Fruit fly (Drosophila melanogaster): ENCODE results near the gene CG42780.

CG42780 gene

DNA sequence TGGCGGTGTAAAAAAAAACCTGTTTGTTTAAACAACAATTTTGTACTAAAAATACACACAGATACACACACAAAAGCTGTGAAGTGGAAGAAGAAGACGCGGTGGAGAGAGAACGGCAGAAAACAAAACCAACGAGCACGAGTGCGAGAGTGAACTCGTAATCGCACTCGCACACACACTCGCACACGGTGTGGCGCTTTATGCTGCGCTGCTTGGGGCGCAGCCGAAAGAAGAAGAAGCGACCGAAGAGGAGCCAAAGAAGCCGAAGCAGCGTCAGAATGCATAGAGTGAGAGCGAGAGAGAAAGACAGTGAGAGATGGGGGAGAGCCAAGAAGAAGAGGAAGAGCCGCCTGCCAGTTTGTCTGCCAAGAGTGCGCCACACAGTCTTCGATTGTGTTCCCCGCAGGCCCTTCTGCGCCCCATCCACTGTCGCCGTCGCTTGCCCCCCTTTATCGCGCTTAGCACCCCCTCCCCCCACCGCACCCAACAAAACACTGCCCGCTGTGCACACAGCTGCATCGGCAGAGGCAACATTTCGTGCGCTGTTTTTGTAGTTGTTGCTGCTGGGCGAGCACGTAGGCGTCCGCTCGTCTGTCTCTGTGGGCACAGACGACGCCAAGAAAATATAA lies 31.2 kb downstream of the CG42780 start (continued):
- TF ChIP-seq Ets97D (GFP tag; optimal IDR thresholded peaks at IDR 0.05) (no peak), CG13424 (tag; optimal IDR thresholded peaks at IDR 0.05) (no peak), Bgb (GFP tag; IDR thresholded peaks at IDR 0.05; ENCODE audit: partially characterized antibody) (peak; percentile 40; the same call in 1 of the 2 replicates), amos (GFP tag; IDR thresholded peaks at IDR 0.05; ENCODE audit: partially characterized antibody) (0 out of 2 replicates have a peak, but pooled peaks have one; percentile 16), run (tag; optimal IDR thresholded peaks at IDR 0.05) (no peak), CG7372 (GFP tag; IDR thresholded peaks at IDR 0.05) (no peak), Nf-YA (GFP tag; IDR thresholded peaks at IDR 0.05) (no peak), mam (GFP tag; optimal IDR thresholded peaks at IDR 0.05) (no peak), unpg (GFP tag; optimal IDR thresholded peaks at IDR 0.05) (no peak), Hey (tag; optimal IDR thresholded peaks at IDR 0.05) (no peak), sr (GFP tag; IDR thresholded peaks at IDR 0.05) (peak; percentile 96), ewg (GFP tag; optimal IDR thresholded peaks at IDR 0.05) (no peak), Xbp1 (GFP tag; optimal IDR thresholded peaks at IDR 0.05) (no peak), CG8290 (GFP tag; optimal IDR thresholded peaks at IDR 0.05) (no peak), CG8290 (tag; optimal IDR thresholded peaks at IDR 0.05) (peak in 1 of 2 experiments; percentile 62), z (GFP tag; IDR thresholded peaks at IDR 0.05) (no peak), sna (GFP tag; IDR thresholded peaks at IDR 0.05; ENCODE audit: partially characterized antibody) (0 out of 2 replicates have a peak, but pooled peaks have one; percentile 24), HLH4C (GFP tag; IDR thresholded peaks at IDR 0.05; ENCODE audit: partially characterized antibody) (peak; percentile 39; the same call in 1 of the 3 replicates), CG3281 (GFP tag; optimal IDR thresholded peaks at IDR 0.05) (no peak), Deaf1 (tag; optimal IDR thresholded peaks at IDR 0.05) (peak; percentile 80), nerfin-2 (GFP tag; IDR thresholded peaks at IDR 0.05; ENCODE audit: partially characterized antibody) (no peak), ttk (GFP tag; IDR thresholded peaks at IDR 0.05) (peak; percentile 25; the same call in 1 of the 2 replicates), pho (GFP tag; optimal IDR thresholded peaks at IDR 0.05) (no peak), Hsf (GFP tag; optimal IDR thresholded peaks at IDR 0.05) (no peak), hkb (optimal IDR thresholded peaks at IDR 0.05) (no peak), hkb (GFP tag; IDR thresholded peaks at IDR 0.05) (no peak), CG32767 (GFP tag; IDR thresholded peaks at IDR 0.05) (peak; percentile 89), CG4282 (GFP tag; optimal IDR thresholded peaks at IDR 0.05) (no peak), tna (GFP tag; IDR thresholded peaks at IDR 0.05; ENCODE audit: partially characterized antibody) (peak; percentile 47), CG6175 (GFP tag; IDR thresholded peaks at IDR 0.05) (peak; percentile 93), CG8765 (GFP tag; IDR thresholded peaks at IDR 0.05) (peak; percentile 45; the same call in 1 of the 2 replicates), Ptx1 (GFP tag; IDR thresholded peaks at IDR 0.05) (0 out of 2 replicates have a peak, but pooled peaks have one; percentile 16), Trl (optimal IDR thresholded peaks at IDR 0.05) (peak; percentile 60 to 64), Trl (GFP tag; optimal IDR thresholded peaks at IDR 0.05) (no peak), CG10462 (GFP tag; optimal IDR thresholded peaks at IDR 0.05) (no peak), CG34224 (GFP tag; IDR thresholded peaks at IDR 0.05; ENCODE audit: partially characterized antibody) (peak; percentile 46; the same call in 2 of the 3 replicates), CG1602 (GFP tag; optimal IDR thresholded peaks at IDR 0.05) (no peak), Atf-2 (GFP tag; optimal IDR thresholded peaks at IDR 0.05) (no peak), Hmr (GFP tag; optimal IDR thresholded peaks at IDR 0.05) (no peak), psq (GFP tag; optimal IDR thresholded peaks at IDR 0.05) (peak; percentile 46), ac (GFP tag; optimal IDR thresholded peaks at IDR 0.05) (peak; percentile 8), Abd-B (GFP tag; optimal IDR thresholded peaks at IDR 0.05) (no peak), Usf (GFP tag; optimal IDR thresholded peaks at IDR 0.05) (no peak), CG1792 (GFP tag; optimal IDR thresholded peaks at IDR 0.05) (no peak), chinmo (GFP tag; IDR thresholded peaks at IDR 0.05; ENCODE audit: partially characterized antibody) (peak; percentile 97), Vsx1 (GFP tag; optimal IDR thresholded peaks at IDR 0.05) (no peak), HLHmδ (GFP tag; optimal IDR thresholded peaks at IDR 0.05) (peak; percentile 62), cg (GFP tag; optimal IDR thresholded peaks at IDR 0.05) (peak; percentile 85), CG17385 (GFP tag; optimal IDR thresholded peaks at IDR 0.05) (peak; percentile 98), ci (GFP tag; IDR thresholded peaks at IDR 0.05) (peak; percentile 72; the same call in 2 of the 3 replicates)
